Fruit fly (Drosophila melanogaster) whole organism, embryonic: Measurements from ENCODE around the gene CG43402.

Experiments
- Ssrp ChIP-seq: fragments of 200-800 bp; sonication (Bioruptor generic); optimal IDR thresholded peaks from 2 replicates; lab custom pipeline; 2018; ENCODE audit warnings: missing biosample characterization, mild to moderate bottlenecking, missing genetic modification characterization, moderate library complexity
- unpg ChIP-seq: fragments of 200-800 bp; sonication (Bioruptor generic); optimal IDR thresholded peaks from 3 replicates; lab custom pipeline; 2018; ENCODE audit warnings: missing biosample characterization, mild to moderate bottlenecking, missing genetic modification characterization, moderate library complexity

- TF ChIP-seq Ssrp (tag; lab: Kevin White, UChicago) (no peak), unpg (GFP tag; lab: Kevin White, UChicago) (no peak)
Observed at dm6 chr2L:1393611-1394010, 48.8 kb upstream of the CG43402 start.
